Worm (Caenorhabditis elegans): Measurements from ENCODE around the gene sta-2.

DNA sequence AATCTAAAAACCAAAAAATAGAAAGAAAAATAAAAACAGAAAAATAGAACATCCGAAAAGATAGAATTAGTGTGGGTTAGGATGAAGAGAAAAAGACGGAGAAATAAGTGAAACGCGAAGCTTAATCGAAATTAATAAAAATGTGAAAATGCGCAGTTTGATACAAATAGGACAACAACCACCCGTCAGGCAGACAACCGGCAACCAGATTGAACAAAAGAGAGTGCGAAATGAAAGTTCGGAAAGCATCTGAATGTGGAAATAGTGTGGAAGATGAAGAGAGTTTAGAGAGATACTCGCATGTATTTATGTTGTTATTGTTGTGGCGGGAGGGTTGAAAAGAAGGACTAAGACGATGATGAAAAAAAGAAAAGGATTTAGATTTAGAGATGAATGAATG lies 17.4 kb downstream of the sta-2 start:
- TF ChIP-seq aly-2 (tag; optimal IDR thresholded peaks at IDR 0.05) (no peak), snpc-4 (tag; optimal IDR thresholded peaks at IDR 0.05) (no peak), nhr-84 (tag; optimal IDR thresholded peaks at IDR 0.05) (no peak), ceh-82 (tag; optimal IDR thresholded peaks at IDR 0.05) (no peak), fos-1 (tag; optimal IDR thresholded peaks at IDR 0.05) (no peak), ztf-4 (tag; optimal IDR thresholded peaks at IDR 0.05) (no peak), lin-13 (GFP tag; optimal IDR thresholded peaks at IDR 0.05) (no peak), unc-62 (GFP tag; optimal IDR thresholded peaks at IDR 0.05) (no peak), ceh-63 (GFP tag; optimal IDR thresholded peaks at IDR 0.05) (no peak), rnt-1 (tag; optimal IDR thresholded peaks at IDR 0.05) (no peak), elt-2 (tag; optimal IDR thresholded peaks at IDR 0.05) (no peak), lsy-2 (tag; optimal IDR thresholded peaks at IDR 0.05) (no peak), fkh-10 (GFP tag; optimal IDR thresholded peaks at IDR 0.05) (no peak), lin-15B (tag; optimal IDR thresholded peaks at IDR 0.05) (no peak)

Measured in whole organism, L1 larva.